Fruit fly (Drosophila melanogaster): Measurements from ENCODE around the gene CG16903.
A peak's percentile ranks its signal among the peaks of the same experiment; 100 is the strongest.

The CG16903 gene

DNA sequence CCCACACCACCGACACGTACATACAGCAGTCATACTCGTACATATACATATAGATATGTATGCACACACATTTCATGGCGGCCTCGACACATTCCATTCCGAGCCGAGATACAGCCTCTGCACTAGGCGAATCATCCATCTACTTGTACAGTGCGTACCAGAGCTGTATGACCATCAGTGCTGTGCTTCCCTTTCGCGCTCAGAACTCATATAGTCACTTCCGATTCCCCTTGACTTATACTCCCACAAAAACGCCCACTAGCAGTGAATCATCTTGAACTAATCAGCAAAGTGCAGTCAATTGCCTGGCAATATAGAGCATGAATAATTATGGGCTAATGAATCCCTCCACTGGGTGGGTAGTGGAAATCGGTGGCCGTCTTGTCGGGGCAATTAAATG is 9.6 kb upstream of the CG16903 start:
- no peak for TF ChIP-seq noc (tag; optimal IDR thresholded peaks at IDR 0.05)

- no peak for TF ChIP-seq noc (tag; optimal IDR thresholded peaks at IDR 0.05)
Observed at dm6 chrX:2088798-2089197, 8.6 kb upstream of the CG16903 start.

DNA sequence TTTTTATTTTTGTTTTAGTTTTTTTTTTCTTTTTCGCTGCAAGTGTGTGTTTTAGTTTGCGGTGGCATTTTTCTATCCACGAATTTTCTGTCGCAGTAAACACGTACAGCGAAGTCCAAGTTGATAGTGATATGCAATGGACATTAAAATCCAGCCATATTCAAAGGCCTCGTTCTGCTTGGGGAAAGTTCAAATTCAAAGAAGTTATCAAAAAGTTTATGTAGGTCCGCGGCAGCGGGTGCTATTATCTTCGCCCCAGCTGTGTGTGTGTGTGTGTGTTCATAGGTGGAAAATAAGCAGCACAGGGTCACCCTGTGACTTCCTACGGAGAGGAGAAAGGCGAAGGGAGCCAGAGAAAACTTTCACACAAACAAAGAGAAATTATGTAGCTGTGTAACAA is 7.3 kb upstream of the CG16903 start:
- TF ChIP-seq noc (tag; optimal IDR thresholded peaks at IDR 0.05): peak; percentile 18

DNA sequence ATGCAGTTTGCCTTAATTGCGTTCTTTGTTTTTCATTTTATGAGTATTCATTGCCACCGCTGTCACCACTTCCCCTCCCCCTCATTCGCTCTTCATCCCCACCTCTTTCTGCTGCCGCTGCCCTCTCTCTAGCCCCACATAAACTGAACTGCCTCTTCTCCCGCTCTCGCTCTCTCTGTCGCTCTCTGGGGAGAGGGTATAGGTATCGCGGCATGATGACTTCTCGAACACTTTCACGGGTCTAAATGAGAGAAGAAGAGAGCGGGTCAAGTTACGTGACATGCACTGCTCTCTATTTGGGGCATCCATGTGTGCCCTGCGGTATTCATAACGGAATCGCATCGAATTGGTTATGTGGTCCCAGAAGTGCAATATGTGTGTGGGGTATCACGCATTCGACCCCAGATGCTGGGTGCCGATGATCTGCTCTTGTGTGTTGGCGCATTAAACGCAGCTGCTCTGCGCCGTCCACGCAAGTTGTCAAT is 3.5 kb upstream of the CG16903 start:
- peak; percentile 43 for TF ChIP-seq noc (tag; optimal IDR thresholded peaks at IDR 0.05)

dm6 chrX:2083109-2083508 is 2.9 kb upstream of the CG16903 start:
- TF ChIP-seq noc (tag; optimal IDR thresholded peaks at IDR 0.05): peak; percentile 91

dm6 chrX:2081848-2082365 is 1.7 kb upstream of the CG16903 start:
- TF ChIP-seq noc (tag; optimal IDR thresholded peaks at IDR 0.05): no peak

- no peak for TF ChIP-seq noc (tag; optimal IDR thresholded peaks at IDR 0.05)
Observed at dm6 chrX:2076412-2077357, 3.5 kb downstream of the CG16903 start, which contains the start of gene CG4025. TSS of gene CG4025 (plus strand) at chrX:2076966.

DNA sequence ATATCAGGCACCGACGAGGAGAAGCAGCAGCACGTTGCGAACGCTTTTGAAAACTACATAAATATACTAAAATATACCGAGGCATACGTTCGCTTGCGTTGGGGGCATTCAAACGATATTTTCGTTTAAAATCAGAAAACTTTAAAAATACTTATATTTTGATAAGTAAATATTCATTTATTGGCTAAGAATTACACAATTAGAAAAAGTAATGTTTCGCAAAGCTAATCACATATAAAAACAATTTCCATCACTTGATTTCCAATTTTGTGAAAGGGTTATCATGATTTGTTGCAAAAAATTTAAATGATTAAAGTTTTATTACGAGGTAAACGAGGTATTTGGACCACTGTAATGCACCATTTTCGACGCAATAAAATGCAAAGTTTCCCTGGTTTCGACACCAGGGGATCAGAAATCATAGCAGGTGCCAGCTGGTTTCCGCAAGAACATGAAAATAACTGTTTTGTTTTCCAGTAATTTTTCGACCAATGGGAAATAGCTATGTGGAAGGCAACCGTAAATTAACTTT is 4.3 kb downstream of the CG16903 start, which contains the start of gene CG4045:
CG4045 (minus strand) TSS at position 55 of the 532 bp plus-strand sequence.
- TF ChIP-seq noc (tag; optimal IDR thresholded peaks at IDR 0.05): no peak

DNA sequence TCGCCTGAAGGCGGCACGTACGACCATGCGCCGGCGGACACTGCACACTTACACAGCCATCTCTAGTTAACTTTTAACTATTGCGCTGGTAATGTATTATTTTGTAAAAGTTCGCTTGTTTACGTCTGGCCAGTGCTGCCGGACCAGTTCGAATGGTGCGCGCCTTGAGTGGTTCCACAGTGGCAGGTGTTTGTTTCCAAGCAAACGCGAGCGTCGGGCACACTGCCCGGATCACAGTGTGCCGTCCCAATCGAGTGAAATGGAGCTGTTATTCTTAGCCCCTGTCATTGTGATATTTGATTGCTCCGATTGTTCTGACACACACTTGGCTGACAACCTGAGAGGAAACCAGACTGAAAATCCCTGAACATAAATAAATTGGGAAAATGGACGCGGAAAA is 6.9 kb downstream of the CG16903 start, which contains the start of gene CG4199:
CG4199 (minus strand) TSS at position 159 of the 400 bp plus-strand sequence.
- TF ChIP-seq noc (tag; optimal IDR thresholded peaks at IDR 0.05): no peak

dm6 chrX:2071878-2072817 is 8.1 kb downstream of the CG16903 start, which contains the start of gene Rtca:
TSS of gene Rtca (plus strand) at chrX:2072413.
- peak; percentile 66 for TF ChIP-seq noc (tag; optimal IDR thresholded peaks at IDR 0.05)

DNA sequence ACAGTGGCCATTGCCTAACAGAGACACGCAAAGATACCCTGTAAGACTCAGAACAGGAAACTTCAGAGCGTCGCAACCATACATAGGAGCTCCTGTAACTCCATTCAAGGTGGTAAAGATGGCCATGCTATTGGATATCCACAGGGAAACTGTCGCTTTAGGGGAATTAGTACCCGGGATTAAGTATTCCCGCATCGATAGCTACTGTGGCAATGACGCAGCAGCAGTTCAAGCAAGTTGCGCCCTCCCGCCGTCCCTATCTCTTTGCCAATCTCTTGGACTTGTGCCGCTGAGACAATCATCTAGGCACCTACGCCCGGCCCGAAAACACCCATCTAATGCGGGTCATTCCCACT is 9.5 kb downstream of the CG16903 start:
- TF ChIP-seq noc (tag; optimal IDR thresholded peaks at IDR 0.05): peak; percentile 84

dm6 chrX:2069787-2070707 is 10.2 kb downstream of the CG16903 start:
- peak; percentile 6 for TF ChIP-seq noc (tag; optimal IDR thresholded peaks at IDR 0.05)

DNA sequence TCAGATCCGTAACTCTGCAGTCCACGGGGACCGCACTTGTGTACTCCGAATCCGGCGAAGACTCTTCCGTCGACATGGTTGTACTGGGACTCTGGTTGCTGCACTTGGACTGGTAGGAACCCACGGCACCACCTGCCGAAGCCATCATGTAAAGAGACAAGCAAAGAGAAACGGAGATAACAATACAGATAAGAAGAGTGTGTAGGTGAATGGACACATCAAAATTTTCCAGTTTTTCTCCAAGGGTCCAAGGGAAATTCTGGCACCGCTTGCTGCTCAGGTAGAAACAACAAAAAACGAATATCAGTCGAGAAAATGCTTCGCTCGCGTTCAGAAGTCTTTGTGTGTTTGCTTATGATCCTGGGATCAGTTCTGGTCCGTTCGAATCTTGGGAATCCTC is 11.9 kb downstream of the CG16903 start, which contains the start of gene CG4194:
CG4194 (plus strand) TSS at position 301 of the 400 bp plus-strand sequence.
- no peak for TF ChIP-seq noc (tag; optimal IDR thresholded peaks at IDR 0.05)

- no peak for TF ChIP-seq noc (tag; optimal IDR thresholded peaks at IDR 0.05)
Observed at dm6 chrX:2066259-2066658, 13.9 kb downstream of the CG16903 start, which contains the start of gene CG14054. TSS of gene CG14054 (minus strand) at chrX:2066359.

Measured in whole organism, larva.